Fruit fly (Drosophila melanogaster): Measurements from ENCODE around the gene ogre.

DNA sequence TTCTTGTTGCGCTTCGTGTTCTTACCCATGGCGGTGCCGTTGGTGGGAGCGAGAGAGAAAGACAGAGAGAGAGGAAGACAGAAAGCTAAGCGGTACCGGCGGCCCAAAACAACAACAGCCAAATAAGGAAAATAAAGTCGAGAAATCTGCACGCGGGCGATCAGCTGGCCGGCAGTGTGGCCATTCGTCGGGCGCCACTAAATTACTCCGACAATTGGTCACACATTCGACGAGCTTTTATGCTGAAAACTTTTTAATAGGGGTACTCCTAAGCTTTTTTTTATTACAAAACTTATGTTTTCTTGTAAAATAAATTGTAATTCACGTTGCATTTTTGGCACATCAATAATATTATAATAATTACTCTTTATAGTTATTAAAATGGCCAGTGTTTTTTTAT lies 22.6 kb downstream of the ogre start, which contains the start of gene Setd3:
- TF ChIP-seq psq (GFP tag; optimal IDR thresholded peaks at IDR 0.05) = no peak
- TF ChIP-seq CG10462 (GFP tag; optimal IDR thresholded peaks at IDR 0.05) = no peak
- no peak for TF ChIP-seq nmo (GFP tag; optimal IDR thresholded peaks at IDR 0.05)
- TF ChIP-seq CG10274 (GFP tag; optimal IDR thresholded peaks at IDR 0.05) = no peak
- no peak for TF ChIP-seq CG8089 (GFP tag; optimal IDR thresholded peaks at IDR 0.05)
- no peak for TF ChIP-seq prd (optimal IDR thresholded peaks at IDR 0.05)
- no peak for TF ChIP-seq prd (GFP tag; IDR thresholded peaks at IDR 0.05)
- no peak for TF ChIP-seq CG10431 (GFP tag; optimal IDR thresholded peaks at IDR 0.05)
- peak; percentile 41; the same call in 1 of the 3 replicates for TF ChIP-seq CG6791 (GFP tag; IDR thresholded peaks at IDR 0.05; ENCODE audit: partially characterized antibody)

Measured in whole organism, embryonic.